Worm (Caenorhabditis elegans) whole organism, early embryonic: ENCODE data around the gene iff-2.

Experiments
- B0310.2 ChIP-seq: sonication (generic microtip); optimal IDR thresholded peaks from 2 replicates; lab custom pipeline; 2016; ENCODE audit warnings: mild to moderate bottlenecking, missing genetic modification characterization, missing compliant biosample characterization
- F13C5.2 ChIP-seq: sonication (generic microtip); optimal IDR thresholded peaks from 2 replicates; lab custom pipeline; 2017; ENCODE audit warnings: mild to moderate bottlenecking, missing genetic modification characterization, inconsistent platforms, missing compliant biosample characterization
- aly-1 ChIP-seq: sonication (generic microtip); optimal IDR thresholded peaks from 2 replicates; lab custom pipeline; 2016; ENCODE audit warnings: missing genetic modification characterization, missing compliant biosample characterization
- ama-1 ChIP-seq: fragments of 150-350 bp; optimal IDR thresholded peaks from 2 replicates; lab custom pipeline; 2014
- ceh-13 ChIP-seq: fragments of 200-800 bp; sonication (Bioruptor generic); optimal IDR thresholded peaks from 2 replicates; lab custom pipeline; 2018; ENCODE audit warnings: mild to moderate bottlenecking, missing genetic modification characterization, missing compliant biosample characterization
- ceh-36 ChIP-seq: sonication (generic microtip); optimal IDR thresholded peaks from 2 replicates; lab custom pipeline; 2016; ENCODE audit warnings: missing genetic modification characterization, inconsistent platforms, missing compliant biosample characterization
- ets-7 ChIP-seq: sonication (generic microtip); optimal IDR thresholded peaks from 2 replicates; lab custom pipeline; 2016; ENCODE audit warnings: missing genotype, missing genetic modification characterization, missing compliant biosample characterization
- flt-1 ChIP-seq: fragments of 200-800 bp; sonication (Bioruptor generic); IDR thresholded peaks from 2 replicates; pipeline ENCODE4 v1.3.6; 2022; ENCODE audit warnings: missing genetic modification characterization, missing compliant biosample characterization
- hmbx-1 ChIP-seq: sonication (generic microtip); optimal IDR thresholded peaks from 2 replicates; lab custom pipeline; 2016; ENCODE audit warnings: mild to moderate bottlenecking, missing genetic modification characterization, missing compliant biosample characterization
- hmg-4 ChIP-seq: fragments of 200-800 bp; sonication (Bioruptor generic); optimal IDR thresholded peaks from 2 replicates; lab custom pipeline; 2018; ENCODE audit warnings: mild to moderate bottlenecking, missing genetic modification characterization, missing compliant biosample characterization
- hnd-1 ChIP-seq: sonication (generic microtip); optimal IDR thresholded peaks from 2 replicates; lab custom pipeline; 2016; ENCODE audit warnings: missing genetic modification characterization, missing compliant biosample characterization
- pes-1 ChIP-seq: fragments of 200-800 bp; sonication (Bioruptor generic); IDR thresholded peaks from 2 replicates; pipeline ENCODE4 v1.3.6; 2022; ENCODE audit warnings: missing genetic modification reagents, missing genetic modification characterization, missing compliant biosample characterization
- scrt-1 ChIP-seq: fragments of 200-800 bp; sonication (Bioruptor generic); IDR thresholded peaks from 2 replicates; pipeline ENCODE4 v1.3.6; 2022; ENCODE audit warnings: missing genetic modification characterization, missing compliant biosample characterization
- sea-1 ChIP-seq: fragments of 200-800 bp; sonication (Bioruptor generic); conservative IDR thresholded peaks from 2 replicates; pipeline ENCODE4 v1.3.6; 2022; ENCODE audit warnings: missing genetic modification characterization, missing compliant biosample characterization
- tbx-11 ChIP-seq: fragments of 200-800 bp; sonication (Bioruptor generic); IDR thresholded peaks from 2 replicates; pipeline ENCODE4 v1.3.6; 2022; ENCODE audit warnings: missing genetic modification characterization, missing compliant biosample characterization
- tbx-37 ChIP-seq: fragments of 200-800 bp; sonication (Bioruptor generic); conservative IDR thresholded peaks from 2 replicates; pipeline ENCODE4 v1.3.6; 2022; ENCODE audit warnings: missing genetic modification reagents, missing genetic modification characterization, missing compliant biosample characterization
- tra-4 ChIP-seq: sonication (generic microtip); optimal IDR thresholded peaks from 2 replicates; lab custom pipeline; 2017; ENCODE audit warnings: missing genetic modification characterization, missing compliant biosample characterization

The iff-2 gene

ce11 chrII:8532015-8532414 lies 29.2 kb downstream of the iff-2 start:
- no peak for TF ChIP-seq hmbx-1 (tag; lab: Kevin White, UChicago)
- no peak for TF ChIP-seq hnd-1 (tag; lab: Kevin White, UChicago)
- TF ChIP-seq ama-1 (lab: Kevin White, UChicago): no peak
- TF ChIP-seq aly-1 (tag; lab: Kevin White, UChicago): no peak
- no peak for TF ChIP-seq B0310.2 (tag; lab: Kevin White, UChicago)
- no peak for TF ChIP-seq ets-7 (tag; lab: Kevin White, UChicago)
- no peak for TF ChIP-seq tbx-37 (GFP tag; lab: Robert Waterston, UW)
- TF ChIP-seq tra-4 (tag; lab: Kevin White, UChicago): no peak
- TF ChIP-seq scrt-1: no peak
- TF ChIP-seq ceh-13 (GFP tag; lab: Kevin White, UChicago): no peak

- TF ChIP-seq tbx-37 (GFP tag; lab: Robert Waterston, UW): no peak
- TF ChIP-seq hnd-1 (tag; lab: Kevin White, UChicago): no peak
- no peak for TF ChIP-seq flt-1 (GFP tag; lab: Robert Waterston, UW)
- TF ChIP-seq pes-1 (GFP tag; lab: Robert Waterston, UW): no peak
- TF ChIP-seq scrt-1: no peak
- TF ChIP-seq tra-4 (tag; lab: Kevin White, UChicago): no peak
- TF ChIP-seq hmbx-1 (tag; lab: Kevin White, UChicago): no peak
- no peak for TF ChIP-seq ama-1 (lab: Kevin White, UChicago)
Observed at ce11 chrII:8531181-8531759, 29.9 kb downstream of the iff-2 start, which contains the start of gene gldi-7. Gene gldi-7, minus strand, starts transcription at chrII:8531222.

ce11 chrII:8529176-8529698 lies 31.9 kb downstream of the iff-2 start:
- TF ChIP-seq hnd-1 (tag; lab: Kevin White, UChicago) (no peak), scrt-1 (no peak), ama-1 (lab: Kevin White, UChicago) (no peak), tbx-37 (GFP tag; lab: Robert Waterston, UW) (no peak), ceh-13 (GFP tag; lab: Kevin White, UChicago) (no peak), F13C5.2 (tag; lab: Kevin White, UChicago) (no peak), ets-7 (tag; lab: Kevin White, UChicago) (no peak), aly-1 (tag; lab: Kevin White, UChicago) (no peak), ceh-36 (no peak), tra-4 (tag; lab: Kevin White, UChicago) (no peak), flt-1 (GFP tag; lab: Robert Waterston, UW) (no peak), sea-1 (GFP tag; lab: Robert Waterston, UW) (no peak), pes-1 (GFP tag; lab: Robert Waterston, UW) (no peak), hmbx-1 (tag; lab: Kevin White, UChicago) (no peak), B0310.2 (tag; lab: Kevin White, UChicago) (no peak), tbx-11 (no peak), hmg-4 (GFP tag; lab: Kevin White, UChicago) (no peak)

DNA sequence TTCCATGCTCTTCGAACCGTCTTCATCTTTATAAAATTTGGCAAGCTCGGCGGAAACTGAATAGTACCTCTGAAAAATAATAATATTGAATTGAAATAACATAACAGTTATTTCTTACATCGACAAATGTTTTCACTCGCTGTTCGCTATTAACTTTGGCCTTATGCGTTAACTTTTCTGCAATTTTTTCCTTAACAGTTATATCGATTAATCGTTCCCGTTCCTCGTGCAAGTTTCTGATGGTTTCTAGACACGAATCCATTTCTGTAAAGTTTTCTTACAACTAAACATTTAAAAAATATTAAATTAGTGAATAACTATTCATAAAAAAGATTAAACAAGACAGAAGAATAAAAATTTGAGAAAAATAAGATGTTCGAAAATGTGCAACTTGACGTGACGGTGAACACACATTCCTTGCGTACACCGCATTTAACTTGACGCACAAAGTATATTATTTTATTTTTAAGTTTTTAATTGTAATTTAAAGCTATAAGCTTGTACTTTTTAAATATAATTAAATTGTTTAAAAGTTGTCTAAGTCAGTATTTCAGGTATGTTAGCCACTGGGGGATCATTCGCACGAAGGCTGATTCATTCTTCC lies 35.9 kb downstream of the iff-2 start, which contains the start of the genes prp-9 and mrps-18B:
Gene prp-9, minus strand, starts transcription at position 264 of the 604 bp plus-strand sequence.
Gene mrps-18B, plus strand, starts transcription at position 549 of the 604 bp plus-strand sequence.
- TF ChIP-seq pes-1 (GFP tag; lab: Robert Waterston, UW) (no peak), B0310.2 (tag; lab: Kevin White, UChicago) (no peak), sea-1 (GFP tag; lab: Robert Waterston, UW) (no peak), ets-7 (tag; lab: Kevin White, UChicago) (no peak), hmbx-1 (tag; lab: Kevin White, UChicago) (no peak), hmg-4 (GFP tag; lab: Kevin White, UChicago) (no peak), tbx-11 (no peak), F13C5.2 (tag; lab: Kevin White, UChicago) (no peak), hnd-1 (tag; lab: Kevin White, UChicago) (no peak), ama-1 (lab: Kevin White, UChicago) (no peak)

- TF ChIP-seq flt-1 (GFP tag; lab: Robert Waterston, UW): no peak
- no peak for TF ChIP-seq scrt-1
- no peak for TF ChIP-seq tra-4 (tag; lab: Kevin White, UChicago)
- no peak for TF ChIP-seq aly-1 (tag; lab: Kevin White, UChicago)
- TF ChIP-seq tbx-11: no peak
- TF ChIP-seq hmbx-1 (tag; lab: Kevin White, UChicago): no peak
Observed at ce11 chrII:8520625-8521024, 40.5 kb downstream of the iff-2 start, which contains the start of gene cht-2. Gene cht-2, plus strand, starts transcription at chrII:8520925.

DNA sequence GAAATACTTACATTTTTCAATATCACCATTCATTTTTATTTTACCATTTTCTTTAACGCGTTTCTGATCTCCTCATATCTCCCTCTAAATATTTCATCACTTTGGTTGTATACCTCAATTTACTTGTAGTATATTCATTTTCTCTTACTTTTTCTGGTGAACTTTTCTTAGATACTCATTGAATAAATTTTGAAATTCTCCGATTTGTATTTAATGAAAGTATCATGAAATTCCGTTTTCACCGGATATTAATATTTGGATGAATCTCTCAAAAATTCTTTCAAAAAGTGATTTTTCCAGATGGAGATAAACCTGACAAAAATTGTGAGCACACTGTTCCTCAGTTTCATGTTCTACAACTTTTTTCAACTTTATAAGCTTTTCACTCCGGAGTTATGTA lies 43.0 kb downstream of the iff-2 start, which contains the start of gene T13H5.8:
Gene T13H5.8, plus strand, starts transcription at position 301 of the 400 bp plus-strand sequence.
- no peak for TF ChIP-seq pes-1 (GFP tag; lab: Robert Waterston, UW)
- no peak for TF ChIP-seq hnd-1 (tag; lab: Kevin White, UChicago)
- TF ChIP-seq ets-7 (tag; lab: Kevin White, UChicago): no peak
- no peak for TF ChIP-seq ceh-13 (GFP tag; lab: Kevin White, UChicago)
- TF ChIP-seq F13C5.2 (tag; lab: Kevin White, UChicago): no peak
- no peak for TF ChIP-seq B0310.2 (tag; lab: Kevin White, UChicago)
- TF ChIP-seq tbx-11: no peak
- TF ChIP-seq sea-1 (GFP tag; lab: Robert Waterston, UW): no peak
- no peak for TF ChIP-seq hmbx-1 (tag; lab: Kevin White, UChicago)
- no peak for TF ChIP-seq flt-1 (GFP tag; lab: Robert Waterston, UW)
- no peak for TF ChIP-seq ama-1 (lab: Kevin White, UChicago)
- no peak for TF ChIP-seq hmg-4 (GFP tag; lab: Kevin White, UChicago)
- TF ChIP-seq tbx-37 (GFP tag; lab: Robert Waterston, UW): no peak
- no peak for TF ChIP-seq ceh-36
- TF ChIP-seq tra-4 (tag; lab: Kevin White, UChicago): no peak
